Fruit fly (Drosophila melanogaster) S2 (cell line): Measurements from ENCODE around the gene pnt.

Experiments used
- CG8478 ChIP-seq: fragments of >200 bp; optimal IDR thresholded peaks from 2 replicates; lab custom pipeline; 2018
- CTCF ChIP-seq, 2 experiments: fragments of >200 bp; optimal IDR thresholded peaks; 2 replicates each; lab custom pipeline; 2018

Gene pnt

DNA sequence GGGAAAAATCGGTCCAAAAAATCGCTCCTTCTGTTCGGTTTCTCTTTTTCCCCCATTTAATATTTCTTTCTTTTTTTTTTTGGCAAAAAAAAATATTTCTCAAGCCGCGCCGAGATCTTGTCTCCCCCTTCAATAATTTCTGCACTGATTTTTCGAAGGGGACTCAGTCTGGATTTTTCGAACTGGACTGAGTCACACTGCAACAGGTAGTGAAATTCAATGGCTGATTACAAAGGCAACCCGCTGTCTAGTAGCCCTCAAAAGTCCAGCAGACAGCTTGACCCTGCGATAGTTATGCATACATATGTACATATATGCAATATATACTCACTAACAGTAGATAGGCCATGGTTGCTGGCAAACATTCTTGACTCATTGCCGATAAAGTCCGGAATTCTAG lies 25.7 kb downstream of the pnt start:
- TF ChIP-seq CG8478 (lab: Kevin White, UChicago) (peak; percentile 78), CTCF (optimal IDR thresholded peaks at IDR 0.05; lab: Kevin White, UChicago) (no peak)

DNA sequence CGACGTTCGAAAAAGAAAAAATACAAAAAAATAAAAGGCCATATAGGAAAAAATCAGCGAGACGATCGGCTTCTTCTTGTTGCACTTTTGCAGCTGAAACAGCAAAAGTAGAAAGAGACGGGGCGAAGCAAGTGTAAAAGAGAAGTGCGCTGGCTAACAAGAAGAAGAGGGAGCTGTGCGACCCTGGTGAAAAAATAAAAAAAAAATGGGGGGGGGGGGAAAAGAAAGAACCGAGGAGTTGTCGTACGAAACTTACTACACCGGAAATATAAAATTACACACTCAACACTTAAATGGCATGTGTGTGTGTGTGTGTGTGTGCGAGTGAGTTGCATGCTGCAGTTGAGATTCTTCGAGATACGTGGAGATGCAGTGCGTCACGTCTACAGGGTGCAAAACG lies 27.0 kb downstream of the pnt start:
- TF ChIP-seq CG8478 (lab: Kevin White, UChicago) (no peak), CTCF (optimal IDR thresholded peaks at IDR 0.05; lab: Kevin White, UChicago) (no peak)

DNA sequence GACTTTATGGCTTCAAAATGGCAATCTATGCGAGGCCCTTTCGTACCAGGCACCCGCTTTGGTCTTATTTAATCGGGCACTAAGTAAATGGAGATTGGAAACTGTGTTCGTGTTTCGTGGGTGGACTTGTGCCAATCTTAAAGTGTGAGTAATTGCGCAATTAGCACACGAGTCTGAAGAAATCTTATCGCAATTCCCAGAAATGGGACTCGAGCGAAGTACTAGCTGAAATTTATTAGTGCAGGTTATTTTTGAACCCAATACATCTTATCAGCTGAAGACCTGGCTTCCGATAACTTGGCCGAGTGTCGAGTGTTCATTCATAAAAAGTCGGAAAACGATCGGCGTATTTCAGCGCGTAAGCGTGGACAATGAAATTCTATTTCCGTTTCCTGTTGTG lies 29.1 kb downstream of the pnt start:
- no peak for TF ChIP-seq CG8478 (lab: Kevin White, UChicago)
- TF ChIP-seq CTCF (optimal IDR thresholded peaks at IDR 0.05; lab: Kevin White, UChicago) = no peak

DNA sequence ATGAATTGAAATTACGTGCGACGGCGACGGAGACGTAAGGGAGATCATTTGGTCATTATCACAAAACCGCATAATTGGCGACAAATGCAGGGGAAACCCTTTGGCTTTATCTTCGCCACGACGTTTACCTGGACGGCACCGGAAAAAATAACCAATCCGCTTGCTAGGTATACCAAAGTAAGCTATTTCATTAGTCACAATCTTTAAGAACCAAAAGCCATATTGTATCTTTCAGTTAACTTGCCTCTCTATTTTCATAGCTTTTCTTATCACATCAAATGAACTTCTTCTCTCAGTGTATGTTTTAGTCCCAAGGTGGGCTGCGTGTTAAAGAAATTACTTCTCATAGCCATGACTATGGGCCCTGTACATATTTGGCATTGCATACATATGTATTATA lies 30.3 kb downstream of the pnt start:
- TF ChIP-seq CTCF (optimal IDR thresholded peaks at IDR 0.05; lab: Kevin White, UChicago) = no peak
- no peak for TF ChIP-seq CG8478 (lab: Kevin White, UChicago)

DNA sequence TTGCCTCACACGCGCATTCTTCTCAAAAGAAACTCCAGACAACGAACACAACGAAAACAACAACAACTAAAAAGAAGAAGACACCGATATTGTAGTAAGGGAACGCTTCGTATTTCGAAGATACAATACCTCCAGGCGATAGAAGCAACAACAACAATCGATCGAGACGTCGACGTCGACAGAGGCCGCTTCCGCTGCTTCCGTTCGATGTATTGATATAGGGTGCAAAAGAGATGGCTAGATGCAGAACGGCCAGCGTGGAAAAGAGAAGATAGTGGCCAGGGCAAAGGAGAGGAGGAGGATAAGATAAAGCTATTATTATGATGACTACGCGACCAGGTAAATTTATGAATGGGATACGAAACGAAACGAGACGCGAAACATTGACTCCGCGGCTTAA lies 30.7 kb downstream of the pnt start:
- TF ChIP-seq CTCF (optimal IDR thresholded peaks at IDR 0.05; lab: Kevin White, UChicago) (no peak), CG8478 (lab: Kevin White, UChicago) (peak; percentile 82)

DNA sequence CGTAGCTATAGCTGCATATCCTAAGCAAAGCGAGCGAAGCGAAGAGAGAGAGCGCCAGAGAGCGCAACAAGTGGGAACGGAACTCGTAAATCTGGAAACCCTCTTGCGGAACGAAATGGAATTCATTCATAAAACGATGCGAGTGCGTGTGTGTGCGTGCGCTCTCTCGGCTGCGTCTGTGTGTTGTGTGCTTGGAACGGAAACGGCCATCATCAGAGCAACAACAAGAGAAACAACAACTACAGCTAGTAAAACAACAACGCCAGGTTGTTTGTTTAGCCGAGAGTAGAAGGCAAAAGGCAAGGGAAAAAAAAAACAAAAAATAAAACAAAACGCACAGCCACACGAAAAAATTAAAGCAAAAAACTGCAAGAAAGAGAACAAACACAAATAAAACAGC lies 31.6 kb downstream of the pnt start:
- TF ChIP-seq CTCF (optimal IDR thresholded peaks at IDR 0.05; lab: Kevin White, UChicago) (no peak), CG8478 (lab: Kevin White, UChicago) (no peak)

DNA sequence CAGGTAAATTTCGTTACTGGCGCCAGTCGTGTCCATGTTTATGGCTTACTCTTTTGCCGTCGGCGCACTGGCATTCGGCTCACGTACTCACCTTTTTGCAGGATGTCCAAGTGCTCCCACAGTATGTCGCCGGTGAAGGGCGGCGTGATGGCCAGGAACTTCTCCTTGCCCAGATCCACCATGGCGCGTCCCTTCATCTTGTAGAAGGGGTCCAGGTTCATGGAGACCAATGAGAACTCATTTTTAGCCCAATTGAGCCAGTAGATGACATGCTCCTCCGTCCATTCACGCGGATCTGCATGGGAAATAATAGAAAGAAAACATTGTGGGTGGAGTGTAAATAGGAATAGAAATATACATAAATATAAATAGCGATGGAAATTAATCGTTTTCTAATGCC lies 33.2 kb downstream of the pnt start:
- TF ChIP-seq CG8478 (lab: Kevin White, UChicago) (no peak), CTCF (optimal IDR thresholded peaks at IDR 0.05; lab: Kevin White, UChicago) (no peak)

DNA sequence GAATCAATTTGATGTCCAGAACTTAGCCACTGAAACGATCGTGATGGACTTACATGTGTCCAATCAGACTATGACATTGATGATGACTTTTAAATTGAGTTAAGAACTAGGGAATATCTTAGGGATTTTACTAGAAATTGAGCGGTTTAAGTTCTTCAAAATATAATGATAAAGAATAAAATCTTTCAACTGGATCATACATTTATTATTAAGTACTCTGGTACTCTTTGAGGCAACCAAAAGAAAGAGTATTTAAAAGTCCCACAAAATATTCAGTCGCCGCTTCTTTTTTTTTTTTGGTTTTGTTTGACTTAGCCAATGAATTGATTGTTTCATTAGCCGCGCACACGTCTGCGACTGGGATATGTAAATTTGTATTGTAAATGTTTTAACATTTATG lies 35.8 kb downstream of the pnt start:
- TF ChIP-seq CG8478 (lab: Kevin White, UChicago) = no peak
- no peak for TF ChIP-seq CTCF (optimal IDR thresholded peaks at IDR 0.05; lab: Kevin White, UChicago)

DNA sequence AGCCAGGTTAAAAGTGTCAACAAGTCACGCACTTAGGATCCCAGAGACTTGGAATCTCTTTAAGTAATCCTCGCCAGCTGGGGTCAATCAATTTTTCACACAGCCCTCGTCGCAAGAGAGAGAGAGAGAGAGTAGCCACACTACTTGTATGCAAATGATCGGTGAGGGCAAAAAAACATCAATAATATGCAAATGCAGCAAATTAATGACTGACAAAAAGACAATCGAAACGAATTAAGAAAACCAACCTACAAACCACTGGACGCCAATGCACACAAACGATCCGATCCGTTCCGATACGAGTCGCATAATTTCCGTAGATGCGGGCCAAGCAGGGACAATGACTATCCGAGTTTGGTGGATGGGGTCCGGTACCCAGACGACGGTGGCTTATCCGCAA lies 36.3 kb downstream of the pnt start:
- no peak for TF ChIP-seq CTCF (optimal IDR thresholded peaks at IDR 0.05; lab: Kevin White, UChicago)
- TF ChIP-seq CG8478 (lab: Kevin White, UChicago) = no peak

DNA sequence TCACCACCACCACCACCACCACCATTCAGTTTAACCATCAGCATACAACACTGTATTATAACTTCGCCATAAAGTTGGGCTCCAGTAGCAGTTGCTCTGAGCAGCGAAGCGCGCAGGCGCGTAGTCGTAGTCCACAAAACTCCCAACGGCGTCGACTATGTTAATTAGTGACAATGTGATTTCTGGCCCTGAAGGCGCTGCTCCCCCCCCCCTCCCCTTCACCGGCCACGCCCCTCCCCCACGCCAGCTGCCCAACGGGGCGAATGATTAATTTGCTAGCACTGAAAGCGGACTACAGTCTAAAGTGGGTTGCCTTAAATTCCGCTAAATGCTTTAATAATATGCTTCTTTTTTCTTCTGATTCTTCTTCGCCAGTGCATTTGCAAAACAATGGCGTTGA lies 39.1 kb downstream of the pnt start:
- TF ChIP-seq CTCF (optimal IDR thresholded peaks at IDR 0.05; lab: Kevin White, UChicago) = no peak

DNA sequence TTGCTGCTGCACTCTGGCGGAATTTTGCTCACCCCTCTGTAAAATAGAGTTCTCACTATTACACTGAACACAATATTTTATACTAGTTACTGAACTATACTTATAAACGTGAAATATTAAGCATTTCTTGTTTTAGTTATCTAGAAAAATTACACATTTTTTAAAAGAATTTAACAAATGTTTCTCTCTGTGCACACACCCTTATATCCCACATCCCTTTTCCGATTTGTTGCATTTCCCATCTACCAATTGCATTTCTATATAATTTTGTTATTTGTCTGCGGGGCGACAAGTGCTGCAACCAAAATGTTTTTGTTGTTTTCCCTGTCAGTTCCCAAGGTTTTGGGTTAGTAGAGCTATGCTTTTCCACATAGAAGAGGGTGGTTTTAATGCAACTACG lies 42.7 kb downstream of the pnt start:
- TF ChIP-seq CTCF (optimal IDR thresholded peaks at IDR 0.05; lab: Kevin White, UChicago) (no peak), CG8478 (lab: Kevin White, UChicago) (no peak)

DNA sequence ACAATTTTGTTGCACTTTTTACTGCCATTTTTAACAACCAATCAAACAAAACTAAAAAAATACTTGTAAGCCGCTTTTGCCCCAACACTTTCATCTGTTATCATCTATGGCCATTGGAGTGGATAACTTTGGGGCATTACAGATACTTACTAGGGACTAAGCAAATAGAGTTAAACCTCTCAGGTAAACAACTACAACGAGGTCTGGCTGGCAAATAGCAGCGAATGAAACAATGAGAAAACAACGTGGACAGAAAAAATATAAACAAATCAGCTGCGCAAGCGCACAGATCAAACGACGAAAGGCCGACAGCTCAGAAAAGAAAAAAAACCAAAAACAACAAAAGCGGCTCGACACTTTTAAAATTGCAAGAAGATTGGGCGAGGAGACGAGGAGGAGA lies 43.8 kb downstream of the pnt start:
- TF ChIP-seq CG8478 (lab: Kevin White, UChicago) (no peak), CTCF (optimal IDR thresholded peaks at IDR 0.05; lab: Kevin White, UChicago) (no peak)

DNA sequence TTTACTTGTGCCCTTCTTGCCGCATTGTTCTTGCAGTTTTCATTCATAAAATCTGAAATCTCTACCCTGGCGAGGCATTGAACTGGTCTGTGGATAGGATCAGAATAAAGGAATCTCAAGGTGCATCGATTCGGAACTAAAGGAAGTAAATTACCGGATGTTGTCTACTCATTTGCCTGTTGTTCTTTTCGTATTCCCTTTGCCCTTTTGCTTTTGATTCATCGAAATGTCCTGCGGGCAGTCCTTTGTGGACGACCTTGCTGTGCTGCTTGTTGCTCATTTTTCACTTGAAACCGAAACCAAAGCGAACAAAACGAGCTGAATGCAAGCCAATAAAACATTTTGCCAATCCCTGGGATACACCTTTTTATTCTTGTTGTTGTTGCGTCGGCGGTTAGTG lies 44.7 kb downstream of the pnt start:
- TF ChIP-seq CG8478 (lab: Kevin White, UChicago) = no peak
- TF ChIP-seq CTCF (optimal IDR thresholded peaks at IDR 0.05; lab: Kevin White, UChicago) = no peak

DNA sequence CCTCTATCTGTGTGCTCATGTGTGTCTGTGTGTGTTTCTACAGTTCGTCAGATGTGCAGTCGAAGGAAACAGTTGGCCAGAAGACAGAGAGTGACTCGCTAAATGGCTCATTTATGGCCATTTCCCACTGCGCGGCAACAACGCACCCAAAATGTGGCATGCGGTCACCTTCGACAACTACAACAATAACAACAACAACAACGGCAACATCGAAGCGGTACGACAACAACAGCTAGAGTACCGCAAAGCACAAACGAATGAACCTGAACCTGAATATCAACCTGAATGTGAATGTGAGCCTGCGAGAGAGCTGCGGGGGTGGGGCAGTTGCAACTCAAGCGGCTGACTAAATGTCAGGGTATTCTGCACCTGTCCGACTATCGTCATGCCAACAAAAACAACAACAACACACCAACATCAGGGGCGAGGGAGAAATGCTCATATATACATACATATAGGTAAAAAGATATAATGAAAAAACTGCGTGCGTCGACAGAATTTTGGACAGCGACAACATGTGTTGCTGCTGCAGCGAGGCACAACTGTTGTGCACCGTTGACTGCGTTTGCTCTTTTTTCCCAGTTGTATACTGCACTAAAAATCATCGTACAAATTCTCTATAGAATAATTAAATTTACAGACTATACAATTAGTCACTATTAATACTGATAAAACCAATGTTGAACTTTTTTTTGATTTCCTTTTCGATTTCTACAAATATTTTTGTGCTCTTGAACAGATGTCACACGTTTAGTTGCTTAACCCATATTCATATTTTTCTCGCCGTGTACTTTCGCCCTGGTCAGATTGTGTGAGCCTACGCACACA lies 45.7 kb downstream of the pnt start:
- TF ChIP-seq CG8478 (lab: Kevin White, UChicago) = no peak
- no peak for TF ChIP-seq CTCF (optimal IDR thresholded peaks at IDR 0.05; lab: Kevin White, UChicago)

DNA sequence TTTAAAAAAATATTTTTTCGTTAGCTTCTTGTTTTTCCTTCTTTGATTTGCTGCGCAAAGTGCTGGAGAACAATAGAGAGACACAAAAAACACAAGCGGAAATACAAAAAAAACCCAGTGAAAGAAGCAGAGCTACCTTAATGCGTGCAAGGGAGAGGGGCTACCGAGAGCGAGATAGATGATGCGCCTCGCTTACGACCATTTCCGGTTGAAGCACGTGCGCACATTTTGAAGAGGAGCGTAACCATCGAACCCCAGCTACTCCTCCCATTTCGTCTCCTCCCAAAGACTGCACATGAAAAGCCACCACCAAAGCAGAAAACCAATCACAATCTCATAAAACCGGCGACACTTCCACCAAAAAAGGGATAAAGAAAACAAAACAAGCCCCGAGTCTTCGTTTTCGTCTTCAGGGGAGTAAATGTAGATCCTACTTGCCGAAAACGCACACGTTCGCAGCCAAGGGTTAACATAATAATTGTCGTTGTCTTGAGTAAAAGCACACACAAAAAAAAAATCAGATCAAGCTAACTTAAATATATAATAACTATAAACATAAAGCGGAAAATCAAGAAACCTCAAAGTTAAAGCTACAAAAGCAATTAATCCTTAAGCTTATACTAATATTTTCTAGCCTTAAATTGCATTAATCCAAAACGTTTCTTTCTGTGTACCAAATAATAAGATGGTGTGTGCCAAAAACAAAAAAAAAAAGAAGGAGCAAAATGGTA lies 48.7 kb downstream of the pnt start:
- TF ChIP-seq CTCF (optimal IDR thresholded peaks at IDR 0.05; lab: Kevin White, UChicago) (no peak), CG8478 (lab: Kevin White, UChicago) (no peak)

DNA sequence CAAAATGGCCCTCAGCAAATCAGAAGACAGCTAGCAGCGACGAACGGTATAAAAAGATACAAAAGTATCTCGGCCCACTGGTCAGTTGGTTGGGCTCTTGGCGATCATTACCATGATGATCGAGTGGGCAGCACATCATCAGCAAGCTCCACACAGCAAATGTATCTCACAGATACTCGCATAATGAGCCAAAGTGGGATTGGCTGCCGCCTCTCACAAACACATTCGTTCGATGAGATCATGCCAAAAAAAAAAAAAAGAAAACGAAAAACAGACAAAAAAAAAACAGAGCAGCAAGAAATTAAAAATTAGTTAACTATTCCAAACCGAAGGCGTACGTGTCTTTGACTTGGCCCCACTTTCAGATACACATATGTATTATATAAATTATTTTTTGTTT lies 49.8 kb downstream of the pnt start:
- no peak for TF ChIP-seq CG8478 (lab: Kevin White, UChicago)
